Worm (Caenorhabditis elegans) whole organism, young adult: ENCODE data around the gene Y54G9A.5.

ENCODE experiments used
- D2030.7 ChIP-seq: fragments of 200-800 bp; sonication (Bioruptor generic); IDR thresholded peaks from 2 replicates; pipeline ENCODE4 v1.3.6; 2022; ENCODE audit warnings: missing genetic modification reagents, missing genetic modification characterization, missing compliant biosample characterization
- F22D6.2 ChIP-seq: sonication (generic microtip); optimal IDR thresholded peaks from 2 replicates; lab custom pipeline; 2016; ENCODE audit warnings: mild to moderate bottlenecking, missing genetic modification characterization, missing compliant biosample characterization
- F52B5.7 ChIP-seq: sonication (generic microtip); optimal IDR thresholded peaks from 2 replicates; lab custom pipeline; 2016; ENCODE audit warnings: mild to moderate bottlenecking, missing genetic modification characterization, missing compliant biosample characterization
- F55B11.4 ChIP-seq: sonication (generic microtip); optimal IDR thresholded peaks from 2 replicates; lab custom pipeline; 2016; ENCODE audit warnings: missing compliant biosample characterization, missing genetic modification characterization, borderline replicate concordance; ENCODE audit not compliant: insufficient read depth
- Y53G8AR.9 ChIP-seq: fragments of 200-800 bp; sonication (Bioruptor generic); conservative IDR thresholded peaks from 2 replicates; pipeline ENCODE4 v1.3.6; 2022; ENCODE audit warnings: missing genetic modification reagents, missing genetic modification characterization, missing compliant biosample characterization
- ZK185.1 ChIP-seq: sonication (generic microtip); optimal IDR thresholded peaks from 2 replicates; lab custom pipeline; 2016; ENCODE audit warnings: mild to moderate bottlenecking, missing genetic modification characterization, missing compliant biosample characterization; ENCODE audit not compliant: poor library complexity, severe bottlenecking
- akir-1 ChIP-seq: fragments of 200-800 bp; sonication (Bioruptor generic); optimal IDR thresholded peaks from 2 replicates; lab custom pipeline; 2018; ENCODE audit warnings: mild to moderate bottlenecking, missing genetic modification characterization, moderate library complexity, missing compliant biosample characterization
- aptf-2 ChIP-seq: fragments of 200-800 bp; sonication (Bioruptor generic); conservative IDR thresholded peaks from 2 replicates; pipeline ENCODE4 v1.3.6; 2022; ENCODE audit warnings: missing genetic modification reagents, missing genetic modification characterization, missing compliant biosample characterization
- attf-5 ChIP-seq: fragments of 200-800 bp; sonication (Bioruptor generic); optimal IDR thresholded peaks from 2 replicates; lab custom pipeline; 2018; ENCODE audit warnings: mild to moderate bottlenecking, missing genetic modification characterization, missing compliant biosample characterization
- bed-2 ChIP-seq: fragments of 200-800 bp; sonication (Bioruptor generic); IDR thresholded peaks from 2 replicates; pipeline ENCODE4 v1.3.6; 2022; ENCODE audit warnings: missing genetic modification reagents, missing genetic modification characterization, missing compliant biosample characterization
- cebp-1 ChIP-seq, 2 experiments: fragments of 200-800 bp in 1 of 2; sonication (Bioruptor generic) in 1 of 2; sonication (generic microtip) in 1 of 2; IDR thresholded peaks in 1 of 2; optimal IDR thresholded peaks in 1 of 2; 2 replicates each; pipeline versions ENCODE4 v1.3.6 to Lab custom; 2017 to 2022; ENCODE audit warnings: missing compliant biosample characterization in 2 of 2, missing genetic modification characterization in 2 of 2, mild to moderate bottlenecking in 1 of 2, missing genetic modification reagents in 1 of 2, moderate library complexity in 1 of 2
- ceh-100 ChIP-seq: fragments of 200-800 bp; sonication (Bioruptor generic); IDR thresholded peaks from 2 replicates; pipeline ENCODE4 v1.3.6; 2022; ENCODE audit warnings: missing genetic modification reagents, missing genetic modification characterization, missing compliant biosample characterization
- chd-7 ChIP-seq: sonication (generic microtip); optimal IDR thresholded peaks from 2 replicates; lab custom pipeline; 2016; ENCODE audit warnings: mild to moderate bottlenecking, missing genetic modification characterization, moderate library complexity, missing compliant biosample characterization
- dox-1 ChIP-seq: fragments of 200-800 bp; sonication (Bioruptor generic); IDR thresholded peaks from 2 replicates; pipeline ENCODE4 v1.3.6; 2022; ENCODE audit warnings: missing genetic modification reagents, missing genetic modification characterization, missing compliant biosample characterization
- dpff-1 ChIP-seq: sonication (generic microtip); optimal IDR thresholded peaks from 2 replicates; lab custom pipeline; 2017; ENCODE audit warnings: mild to moderate bottlenecking, missing genetic modification characterization, missing compliant biosample characterization
- efl-1 ChIP-seq: fragments of 150-350 bp; optimal IDR thresholded peaks from 2 replicates; lab custom pipeline; 2014; ENCODE audit warnings: missing biosample characterization, missing genetic modification reagents, missing genetic modification characterization
- ets-4 ChIP-seq: fragments of 200-800 bp; sonication (Bioruptor generic); optimal IDR thresholded peaks from 2 replicates; lab custom pipeline; 2018; ENCODE audit warnings: mild to moderate bottlenecking, missing genetic modification characterization, missing compliant biosample characterization
- fkh-3 ChIP-seq: sonication (generic microtip); optimal IDR thresholded peaks from 2 replicates; lab custom pipeline; 2016; ENCODE audit warnings: mild to moderate bottlenecking, missing genetic modification characterization, missing compliant biosample characterization
- gei-17 ChIP-seq: fragments of 200-800 bp; sonication (Bioruptor generic); optimal IDR thresholded peaks from 2 replicates; lab custom pipeline; 2018; ENCODE audit warnings: mild to moderate bottlenecking, missing genetic modification characterization, missing compliant biosample characterization
- him-1 ChIP-seq: sonication (generic microtip); optimal IDR thresholded peaks from 2 replicates; lab custom pipeline; 2016; ENCODE audit warnings: missing genotype, missing genetic modification reagents, missing genetic modification characterization, missing compliant biosample characterization
- hlh-12 ChIP-seq: sonication (generic microtip); optimal IDR thresholded peaks from 2 replicates; lab custom pipeline; 2016; ENCODE audit warnings: missing genetic modification characterization, missing compliant biosample characterization
- hmg-20 ChIP-seq: fragments of 200-800 bp; sonication (Bioruptor generic); IDR thresholded peaks from 2 replicates; pipeline ENCODE4 v1.3.6; 2022; ENCODE audit warnings: missing genetic modification reagents, missing genetic modification characterization, missing compliant biosample characterization
- hsf-1 ChIP-seq: fragments of 200-800 bp; sonication (Bioruptor generic); IDR thresholded peaks from 2 replicates; pipeline ENCODE4 v1.3.6; 2022; ENCODE audit warnings: missing genetic modification reagents, missing genetic modification characterization, missing compliant biosample characterization
- let-607 ChIP-seq, 2 experiments: fragments of 200-800 bp in 1 of 2; sonication (Bioruptor generic) in 1 of 2; sonication (generic microtip) in 1 of 2; optimal IDR thresholded peaks; 2 replicates each; lab custom pipeline; 2016 to 2018; ENCODE audit warnings: mild to moderate bottlenecking in 2 of 2, missing compliant biosample characterization in 2 of 2, missing genetic modification characterization in 2 of 2, moderate library complexity in 2 of 2, missing genotype in 1 of 2
- lin-40 ChIP-seq: sonication (generic microtip); optimal IDR thresholded peaks from 2 replicates; lab custom pipeline; 2016; ENCODE audit warnings: missing genetic modification characterization, mild to moderate bottlenecking, missing compliant biosample characterization, missing genotype, missing genetic modification reagents
- lsy-27 ChIP-seq: sonication (generic microtip); optimal IDR thresholded peaks from 2 replicates; lab custom pipeline; 2017; ENCODE audit warnings: missing genetic modification characterization, mild to moderate bottlenecking, missing compliant biosample characterization, antibody characterized with exemption, missing genotype, borderline replicate concordance; ENCODE audit not compliant: insufficient read depth
- mcd-1 ChIP-seq: fragments of 200-800 bp; sonication (Bioruptor generic); IDR thresholded peaks from 2 replicates; pipeline ENCODE4 v1.3.6; 2022; ENCODE audit warnings: missing genetic modification reagents, missing genetic modification characterization, missing compliant biosample characterization
- mxl-1 ChIP-seq: sonication (generic microtip); optimal IDR thresholded peaks from 2 replicates; lab custom pipeline; 2016; ENCODE audit warnings: missing genetic modification characterization, missing compliant biosample characterization
- nhr-80 ChIP-seq: sonication (generic microtip); optimal IDR thresholded peaks from 2 replicates; lab custom pipeline; 2016; ENCODE audit warnings: missing genetic modification characterization, missing compliant biosample characterization
- rec-8 ChIP-seq, 2 experiments: sonication (generic microtip); optimal IDR thresholded peaks; 2 replicates each; lab custom pipeline; 2016; ENCODE audit warnings: mild to moderate bottlenecking in 2 of 2, missing genetic modification characterization in 2 of 2, missing genetic modification reagents in 2 of 2, missing genotype in 2 of 2, missing biosample characterization in 1 of 2, missing compliant biosample characterization in 1 of 2, moderate library complexity in 1 of 2
- rpc-1 ChIP-seq, 2 experiments: fragments of 150-350 bp in 1 of 2; sonication (generic microtip) in 1 of 2; optimal IDR thresholded peaks; 2 replicates each; lab custom pipeline; 2014 to 2018; ENCODE audit warnings: missing biosample characterization in 1 of 2, missing genetic modification characterization in 1 of 2, missing genetic modification reagents in 1 of 2, missing genotype in 1 of 2
- snpc-3.4 ChIP-seq: sonication (generic microtip); optimal IDR thresholded peaks from 2 replicates; lab custom pipeline; 2017; ENCODE audit warnings: missing genetic modification characterization, mild to moderate bottlenecking, missing compliant biosample characterization, antibody characterized with exemption, moderate library complexity, missing genotype, missing genetic modification reagents
- somi-1 ChIP-seq: fragments of 200-800 bp; sonication (Bioruptor generic); optimal IDR thresholded peaks from 2 replicates; lab custom pipeline; 2018; ENCODE audit warnings: mild to moderate bottlenecking, missing genetic modification characterization, missing compliant biosample characterization
- unc-62 ChIP-seq: fragments of 150-350 bp; optimal IDR thresholded peaks from 2 replicates; lab custom pipeline; 2014; ENCODE audit warnings: missing biosample characterization, missing genetic modification reagents, missing genetic modification characterization
- zfh-2 ChIP-seq: fragments of 200-800 bp; sonication (Bioruptor generic); conservative IDR thresholded peaks from 2 replicates; pipeline ENCODE4 v1.3.6; 2022; ENCODE audit warnings: missing genetic modification reagents, missing genetic modification characterization, missing compliant biosample characterization
- ztf-26 ChIP-seq: sonication (generic microtip); optimal IDR thresholded peaks from 2 replicates; lab custom pipeline; 2017; ENCODE audit warnings: missing genetic modification characterization, missing compliant biosample characterization

Gene Y54G9A.5

ce11 chrII:13720650-13721049 is 2.2 kb upstream of the Y54G9A.5 start:
- TF ChIP-seq hlh-12 (tag; lab: Kevin White, UChicago): no peak
- TF ChIP-seq ets-4 (GFP tag; lab: Kevin White, UChicago): no peak
- no peak for TF ChIP-seq unc-62 (GFP tag; lab: Kevin White, UChicago)
- TF ChIP-seq attf-5: no peak
- TF ChIP-seq gei-17: no peak
- TF ChIP-seq bed-2 (GFP tag; lab: Robert Waterston, UW): no peak
- no peak for TF ChIP-seq mxl-1
- TF ChIP-seq F52B5.7 (tag; lab: Kevin White, UChicago): no peak
- TF ChIP-seq fkh-3 (tag; lab: Kevin White, UChicago): no peak
- TF ChIP-seq D2030.7 (GFP tag; lab: Robert Waterston, UW): no peak
- TF ChIP-seq F22D6.2 (tag; lab: Kevin White, UChicago): no peak
- TF ChIP-seq hsf-1 (GFP tag; lab: Robert Waterston, UW): no peak
- no peak for TF ChIP-seq rec-8 (tag; optimal IDR thresholded peaks at IDR 0.05; lab: Kevin White, UChicago)
- TF ChIP-seq somi-1 (GFP tag; lab: Kevin White, UChicago): no peak
- TF ChIP-seq akir-1 (GFP tag; lab: Kevin White, UChicago): no peak
- TF ChIP-seq dpff-1 (tag; lab: Kevin White, UChicago): no peak
- no peak for TF ChIP-seq chd-7 (tag; lab: Kevin White, UChicago)
- TF ChIP-seq ztf-26 (tag; lab: Kevin White, UChicago): no peak
- TF ChIP-seq dox-1 (GFP tag; lab: Robert Waterston, UW): no peak

ce11 chrII:13721218-13721617 is 1.6 kb upstream of the Y54G9A.5 start, which contains the start of gene sre-46:
sre-46 (minus strand) TSS chrII:13721318.
- TF ChIP-seq snpc-3.4 (tag; lab: Kevin White, UChicago) (no peak), lsy-27 (tag; lab: Kevin White, UChicago) (no peak), lin-40 (tag; lab: Kevin White, UChicago) (no peak), aptf-2 (no peak), ZK185.1 (no peak), hmg-20 (GFP tag; lab: Robert Waterston, UW) (no peak), him-1 (tag; lab: Kevin White, UChicago) (no peak), efl-1 (GFP tag; lab: Kevin White, UChicago) (no peak), F55B11.4 (tag; lab: Kevin White, UChicago) (no peak), unc-62 (GFP tag; lab: Kevin White, UChicago) (no peak), Y53G8AR.9 (GFP tag; lab: Robert Waterston, UW) (no peak), let-607 (tag; optimal IDR thresholded peaks at IDR 0.05; lab: Kevin White, UChicago) (no peak), cebp-1 (GFP tag; IDR thresholded peaks at IDR 0.05; lab: Robert Waterston, UW) (no peak), cebp-1 (tag; optimal IDR thresholded peaks at IDR 0.05; lab: Kevin White, UChicago) (no peak), rpc-1 (optimal IDR thresholded peaks at IDR 0.05; lab: Kevin White, UChicago) (no peak), rpc-1 (tag; optimal IDR thresholded peaks at IDR 0.05; lab: Kevin White, UChicago) (no peak), ceh-100 (GFP tag; lab: Robert Waterston, UW) (no peak), zfh-2 (no peak), mcd-1 (GFP tag; lab: Robert Waterston, UW) (no peak), nhr-80 (tag; lab: Kevin White, UChicago) (no peak)
